Worm (Caenorhabditis elegans): ENCODE measurements around the gene F55B11.4.

- no peak for TF ChIP-seq sdz-38 (tag; optimal IDR thresholded peaks at IDR 0.05)
- no peak for TF ChIP-seq lin-26 (GFP tag; IDR thresholded peaks at IDR 0.05)
- TF ChIP-seq hmg-1.2 (GFP tag; IDR thresholded peaks at IDR 0.05), result no peak
- no peak for TF ChIP-seq lin-35 (GFP tag; optimal IDR thresholded peaks at IDR 0.05)
- no peak for TF ChIP-seq dpl-1 (GFP tag; optimal IDR thresholded peaks at IDR 0.05)
- no peak for TF ChIP-seq ama-1 (optimal IDR thresholded peaks at IDR 0.05)
- no peak for TF ChIP-seq ama-1 (GFP tag; optimal IDR thresholded peaks at IDR 0.05)
- TF ChIP-seq egl-18 (GFP tag; IDR thresholded peaks at IDR 0.05), result no peak
- no peak for TF ChIP-seq pha-4 (tag; optimal IDR thresholded peaks at IDR 0.05)
- no peak for TF ChIP-seq ztf-28 (GFP tag; IDR thresholded peaks at IDR 0.05)
- no peak for TF ChIP-seq ets-4 (GFP tag; optimal IDR thresholded peaks at IDR 0.05)
- no peak for TF ChIP-seq ztf-22 (GFP tag; optimal IDR thresholded peaks at IDR 0.05)
- no peak for TF ChIP-seq atf-7 (tag; optimal IDR thresholded peaks at IDR 0.05)
- TF ChIP-seq F22D6.2 (tag; optimal IDR thresholded peaks at IDR 0.05), result no peak
- no peak for TF ChIP-seq nhr-179 (tag; optimal IDR thresholded peaks at IDR 0.05)
Observed at ce11 chrIV:14391746-14392145, 39.0 kb downstream of the F55B11.4 start.

Measured in whole organism, young adult.